Fruit fly (Drosophila melanogaster) whole organism, adult: ENCODE measurements around the gene eIF2D.

ENCODE experiments used
- CG11617 ChIP-seq: fragments of 200-800 bp; sonication (Bioruptor generic); optimal IDR thresholded peaks from 2 replicates; lab custom pipeline; 2017; ENCODE audit warnings: mild to moderate bottlenecking, missing biosample characterization, missing genetic modification reagents, missing genetic modification characterization
- CG12768 ChIP-seq: fragments of 200-800 bp; sonication (Bioruptor generic); optimal IDR thresholded peaks from 2 replicates; lab custom pipeline; 2017; ENCODE audit warnings: missing biosample characterization, missing genetic modification characterization, mild to moderate bottlenecking, moderate library complexity, missing genetic modification reagents
- CG14711 ChIP-seq: fragments of 200-800 bp; sonication (Bioruptor generic); optimal IDR thresholded peaks from 2 replicates; lab custom pipeline; 2018; ENCODE audit warnings: missing biosample characterization, mild to moderate bottlenecking, missing genetic modification characterization, moderate library complexity
- CG1620 ChIP-seq: fragments of 200-800 bp; sonication (Bioruptor generic); optimal IDR thresholded peaks from 2 replicates; lab custom pipeline; 2016; ENCODE audit warnings: missing biosample characterization, missing genetic modification characterization
- CG33017 ChIP-seq: fragments of 200-800 bp; sonication (Bioruptor generic); optimal IDR thresholded peaks from 2 replicates; lab custom pipeline; 2018; ENCODE audit warnings: missing biosample characterization, mild to moderate bottlenecking, missing genetic modification characterization, moderate library complexity
- CG5204 ChIP-seq: fragments of 200-800 bp; sonication (Bioruptor generic); optimal IDR thresholded peaks from 2 replicates; lab custom pipeline; 2016; ENCODE audit warnings: missing biosample characterization, missing genetic modification characterization
- CG7045 ChIP-seq: fragments of 200-800 bp; sonication (Bioruptor generic); optimal IDR thresholded peaks from 2 replicates; lab custom pipeline; 2017; ENCODE audit warnings: missing biosample characterization, mild to moderate bottlenecking, missing genetic modification characterization
- CG7101 ChIP-seq: fragments of 200-800 bp; sonication (Bioruptor generic); optimal IDR thresholded peaks from 2 replicates; lab custom pipeline; 2018; ENCODE audit warnings: missing biosample characterization, mild to moderate bottlenecking, missing genetic modification characterization, moderate library complexity
- Clk ChIP-seq: fragments of 200-800 bp; sonication (Bioruptor generic); optimal IDR thresholded peaks from 2 replicates; lab custom pipeline; 2017; ENCODE audit warnings: missing biosample characterization, missing genetic modification characterization
- Crg-1 ChIP-seq: fragments of 200-800 bp; sonication (Bioruptor generic); optimal IDR thresholded peaks from 2 replicates; lab custom pipeline; 2016; ENCODE audit warnings: missing biosample characterization, missing genetic modification characterization
- Hr96 ChIP-seq: fragments of 200-800 bp; sonication (Bioruptor generic); optimal IDR thresholded peaks from 2 replicates; lab custom pipeline; 2016; ENCODE audit warnings: missing biosample characterization, missing genetic modification characterization
- Mnt ChIP-seq: fragments of 200-800 bp; sonication (Bioruptor generic); optimal IDR thresholded peaks from 2 replicates; lab custom pipeline; 2016; ENCODE audit warnings: missing biosample characterization, mild to moderate bottlenecking, missing genetic modification characterization
- bab1 ChIP-seq: fragments of 200-800 bp; sonication (Bioruptor generic); optimal IDR thresholded peaks from 3 replicates; lab custom pipeline; 2019; ENCODE audit warnings: missing biosample characterization, mild to moderate bottlenecking, missing genetic modification characterization, moderate library complexity
- cic ChIP-seq: fragments of 200-800 bp; sonication (Bioruptor generic); optimal IDR thresholded peaks from 2 replicates; lab custom pipeline; 2017; ENCODE audit warnings: missing biosample characterization, mild to moderate bottlenecking, missing genetic modification characterization, moderate library complexity
- cnc ChIP-seq, 2 experiments: fragments of >200 bp; optimal IDR thresholded peaks; 2 replicates each; lab custom pipeline; 2017
- kay ChIP-seq: fragments of 200-800 bp; sonication (Bioruptor generic); peaks from one replicate; lab custom pipeline; 2016; ENCODE audit warnings: missing biosample characterization, missing genetic modification characterization, borderline replicate concordance
- ovo ChIP-seq: fragments of 200-800 bp; sonication (Bioruptor generic); optimal IDR thresholded peaks from 2 replicates; lab custom pipeline; 2016; ENCODE audit warnings: missing biosample characterization, missing genetic modification characterization
- pad ChIP-seq: fragments of 200-800 bp; sonication (Bioruptor generic); optimal IDR thresholded peaks from 3 replicates; lab custom pipeline; 2017; ENCODE audit warnings: missing biosample characterization, missing genetic modification characterization, mild to moderate bottlenecking, moderate library complexity, missing genetic modification reagents
- tj ChIP-seq: fragments of 200-800 bp; sonication (Bioruptor generic); optimal IDR thresholded peaks from 3 replicates; lab custom pipeline; 2017; ENCODE audit warnings: missing biosample characterization, mild to moderate bottlenecking, missing genetic modification characterization, moderate library complexity
- toe ChIP-seq: fragments of 200-800 bp; sonication (Bioruptor generic); optimal IDR thresholded peaks from 2 replicates; lab custom pipeline; 2016; ENCODE audit warnings: missing biosample characterization, missing genetic modification characterization

Gene eIF2D

DNA sequence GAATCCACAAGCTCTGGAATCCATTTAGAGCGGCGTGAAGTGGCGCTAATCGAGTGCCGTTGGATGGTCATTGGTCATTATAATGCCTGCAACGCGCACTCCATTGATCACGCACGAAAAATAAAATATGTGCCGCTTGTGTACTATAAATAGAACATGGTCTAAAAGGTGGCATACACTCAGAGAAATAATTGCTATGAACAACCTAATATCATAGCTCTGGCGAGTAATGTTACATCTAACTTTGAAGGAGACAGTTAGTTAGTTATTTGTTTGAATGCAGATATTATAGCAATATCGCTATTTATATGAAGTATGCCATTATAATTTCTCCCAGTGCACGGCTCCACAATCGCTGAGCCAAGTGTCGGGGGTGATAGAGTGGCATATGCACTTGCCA lies 39.4 kb upstream of the eIF2D start:
- TF ChIP-seq ovo (no peak), Crg-1 (GFP tag; lab: Kevin White, UChicago) (no peak), CG7045 (GFP tag; lab: Kevin White, UChicago) (no peak), bab1 (GFP tag; lab: Kevin White, UChicago) (no peak), Clk (GFP tag; lab: Kevin White, UChicago) (no peak), CG1620 (GFP tag; lab: Kevin White, UChicago) (no peak), toe (GFP tag; lab: Kevin White, UChicago) (no peak), Mnt (GFP tag; lab: Kevin White, UChicago) (no peak), CG7101 (no peak), CG5204 (no peak), tj (no peak), CG33017 (tag; lab: Kevin White, UChicago) (no peak)

DNA sequence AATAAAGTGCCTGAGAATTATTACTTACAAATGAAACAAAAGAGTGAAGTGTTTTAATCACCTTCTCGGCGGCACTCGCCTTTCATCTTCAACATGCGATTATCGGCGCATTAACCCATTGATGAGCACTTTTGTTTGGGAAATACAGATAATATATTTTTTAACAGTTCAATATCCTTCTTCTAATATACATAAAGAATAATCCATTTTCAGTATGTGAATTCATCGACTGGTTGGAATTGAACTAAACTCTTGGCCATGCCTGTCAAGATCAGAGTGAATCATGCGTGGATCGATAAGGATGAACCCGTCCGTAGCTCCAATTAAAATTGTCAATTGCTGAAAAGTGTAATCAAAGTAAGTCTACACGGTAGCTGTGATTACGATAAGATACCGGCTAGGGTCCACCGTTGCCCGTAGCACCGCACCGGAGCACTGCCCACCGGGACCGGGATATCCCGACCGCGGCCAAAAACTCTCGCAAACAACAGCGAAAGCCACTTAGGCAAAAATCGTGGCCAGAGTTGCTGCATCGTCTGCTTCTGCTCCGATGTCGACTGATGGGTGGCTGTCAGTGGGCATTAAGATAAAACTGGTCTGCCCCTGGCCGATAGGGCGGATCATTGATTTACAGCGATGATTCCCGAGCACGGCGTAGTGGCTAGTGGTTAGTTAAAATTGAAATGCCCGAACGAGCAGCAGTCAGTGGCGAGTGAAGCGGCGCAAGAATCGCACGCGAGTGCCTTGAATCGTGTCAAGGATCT lies 13.5 kb upstream of the eIF2D start, which contains the start of gene CG11898:
Gene CG11898 (plus strand): TSS at position 714 of the 764 bp plus-strand sequence.
- no peak for TF ChIP-seq tj
- peak; percentile 2 for TF ChIP-seq CG5204
- no peak for TF ChIP-seq toe (GFP tag; lab: Kevin White, UChicago)
- TF ChIP-seq CG11617: peak; percentile 17
- no peak for TF ChIP-seq cic (GFP tag; lab: Kevin White, UChicago)
- no peak for TF ChIP-seq bab1 (GFP tag; lab: Kevin White, UChicago)
- no peak for TF ChIP-seq Clk (GFP tag; lab: Kevin White, UChicago)
- TF ChIP-seq Mnt (GFP tag; lab: Kevin White, UChicago): peak; percentile 13
- no peak for TF ChIP-seq kay (GFP tag; lab: Kevin White, UChicago)
- TF ChIP-seq CG33017 (tag; lab: Kevin White, UChicago): peak; percentile 47
- no peak for TF ChIP-seq CG1620 (GFP tag; lab: Kevin White, UChicago)
- TF ChIP-seq CG7045 (GFP tag; lab: Kevin White, UChicago): no peak
- TF ChIP-seq CG7101: peak; percentile 55
- TF ChIP-seq cnc (optimal IDR thresholded peaks at IDR 0.05; lab: Kevin White, UChicago): no peak
- peak; percentile 4 for TF ChIP-seq CG14711 (tag; lab: Kevin White, UChicago)

DNA sequence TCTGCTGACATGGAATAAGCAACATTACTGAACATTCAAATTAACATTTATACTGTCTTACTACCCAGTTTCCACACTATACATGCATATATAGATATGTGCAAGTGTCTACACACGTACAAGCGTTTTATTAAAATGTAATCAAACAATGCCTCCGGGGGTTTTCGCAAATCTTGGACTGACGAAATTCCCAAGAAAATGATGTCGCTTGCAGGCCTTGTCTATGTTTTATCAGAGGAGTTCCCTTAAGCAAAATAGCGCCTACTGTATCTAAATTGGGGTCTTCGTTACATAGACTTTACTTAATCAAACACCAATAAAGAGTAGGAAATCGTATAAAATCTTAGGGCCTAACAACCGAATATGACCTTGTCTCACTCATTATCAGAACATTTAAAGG lies 8.0 kb upstream of the eIF2D start:
- TF ChIP-seq CG14711 (tag; lab: Kevin White, UChicago) (no peak), CG7101 (no peak), CG7045 (GFP tag; lab: Kevin White, UChicago) (no peak), CG12768 (no peak), kay (GFP tag; lab: Kevin White, UChicago) (no peak), CG5204 (no peak), CG1620 (GFP tag; lab: Kevin White, UChicago) (no peak), cnc (optimal IDR thresholded peaks at IDR 0.05; lab: Kevin White, UChicago) (no peak), toe (GFP tag; lab: Kevin White, UChicago) (no peak), CG11617 (no peak), cic (GFP tag; lab: Kevin White, UChicago) (no peak), pad (no peak), Hr96 (no peak), Clk (GFP tag; lab: Kevin White, UChicago) (no peak)

DNA sequence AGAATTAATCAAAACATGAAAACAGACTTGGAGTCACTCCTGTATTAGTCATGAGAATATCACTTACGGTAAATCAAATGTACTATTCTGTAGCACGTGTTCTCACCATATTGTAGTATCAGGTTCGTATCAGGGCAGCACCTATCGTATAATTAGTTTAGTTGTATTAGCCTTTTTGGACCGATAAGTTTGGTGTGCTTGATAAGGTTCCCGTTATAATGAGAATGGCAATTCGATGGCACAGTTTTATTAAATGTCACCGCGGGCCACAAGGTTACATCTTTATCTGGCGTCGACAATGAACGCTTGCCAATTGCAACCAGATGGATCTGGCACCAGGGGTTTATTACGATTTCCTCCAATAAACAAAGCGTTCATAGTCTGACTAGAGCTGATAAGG lies 7.1 kb upstream of the eIF2D start:
- peak; percentile 89 for TF ChIP-seq cic (GFP tag; lab: Kevin White, UChicago)
- no peak for TF ChIP-seq Hr96
- peak; percentile 12 for TF ChIP-seq Mnt (GFP tag; lab: Kevin White, UChicago)

DNA sequence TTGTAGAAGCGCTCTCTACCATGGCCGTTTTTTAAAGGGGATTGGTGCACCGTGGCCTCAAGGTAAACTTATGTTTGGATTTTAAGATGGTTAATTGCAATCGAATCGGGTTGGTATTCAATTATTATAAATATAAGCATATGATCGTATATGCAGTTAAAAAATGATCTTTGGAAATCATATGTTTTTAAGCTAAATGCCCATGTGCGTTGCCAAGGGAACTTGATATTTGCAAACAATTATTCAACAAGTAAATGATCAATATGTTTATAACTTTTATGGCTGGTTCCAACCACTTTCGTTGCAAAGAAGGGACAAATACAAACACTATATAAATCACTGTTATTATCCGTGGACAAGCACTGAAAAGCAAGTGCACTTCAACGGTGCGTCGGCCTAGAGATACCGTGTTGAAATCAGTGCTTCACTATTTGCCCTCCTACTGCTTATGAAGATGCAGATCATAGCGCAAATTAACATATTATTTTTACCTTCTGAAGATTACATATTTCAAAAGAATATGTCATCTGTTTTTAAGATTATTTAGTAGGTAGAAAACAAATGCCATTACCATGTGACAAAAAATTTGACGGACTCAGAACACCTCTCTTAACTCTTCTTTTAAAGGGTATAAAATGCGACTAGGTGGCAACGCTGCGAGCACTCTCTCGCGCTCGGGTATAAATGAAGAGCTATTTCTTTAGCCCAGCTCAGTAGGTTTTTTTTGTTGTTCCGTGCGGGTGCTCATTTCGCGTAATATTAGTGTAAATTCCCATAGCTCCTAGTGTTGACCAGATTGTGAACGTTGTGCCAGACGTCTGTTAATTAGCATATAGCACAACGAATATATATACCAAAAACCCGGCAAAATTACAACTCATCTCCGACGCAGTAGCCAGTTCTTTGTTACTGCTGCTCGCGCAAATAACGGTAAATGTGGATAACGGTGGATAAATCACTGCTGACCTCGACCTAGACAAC lies 6.1 kb upstream of the eIF2D start, which contains the start of gene rdog:
Gene rdog (plus strand): TSS at position 705 of the 981 bp plus-strand sequence.
- peak; percentile 97 for TF ChIP-seq ovo
- TF ChIP-seq Crg-1 (GFP tag; lab: Kevin White, UChicago): peak; percentile 65
- peak in 1 of 2 experiments; percentile 10 for TF ChIP-seq cnc (optimal IDR thresholded peaks at IDR 0.05; lab: Kevin White, UChicago)
- TF ChIP-seq CG33017 (tag; lab: Kevin White, UChicago): peak; percentile 77
- TF ChIP-seq CG12768: peak; percentile 86
- TF ChIP-seq CG14711 (tag; lab: Kevin White, UChicago): peak; percentile 63
- no peak for TF ChIP-seq CG5204
- TF ChIP-seq Hr96: peak; percentile 89
- TF ChIP-seq toe (GFP tag; lab: Kevin White, UChicago): no peak
- TF ChIP-seq CG7045 (GFP tag; lab: Kevin White, UChicago): peak; percentile 82
- TF ChIP-seq Mnt (GFP tag; lab: Kevin White, UChicago): peak; percentile 71
- peak; percentile 92 for TF ChIP-seq CG11617
- peak; percentile 73 for TF ChIP-seq pad
- TF ChIP-seq bab1 (GFP tag; lab: Kevin White, UChicago): peak; percentile 80
- TF ChIP-seq Clk (GFP tag; lab: Kevin White, UChicago): peak; percentile 53
- peak; percentile 74 for TF ChIP-seq cic (GFP tag; lab: Kevin White, UChicago)
- TF ChIP-seq kay (GFP tag; lab: Kevin White, UChicago): no peak
- TF ChIP-seq CG1620 (GFP tag; lab: Kevin White, UChicago): peak; percentile 62
- peak; percentile 59 for TF ChIP-seq tj
- peak; percentile 80 for TF ChIP-seq CG7101
